Worm (Caenorhabditis elegans) whole organism, young adult: Measurements from ENCODE around the gene H28G03.2.

Experiments
- B0019.2 ChIP-seq: fragments of 200-800 bp; sonication (Bioruptor generic); conservative IDR thresholded peaks from 2 replicates; pipeline ENCODE4 v1.3.6; 2022; ENCODE audit warnings: missing genetic modification reagents, missing genetic modification characterization, missing compliant biosample characterization
- B0035.1 ChIP-seq: sonication (generic microtip); optimal IDR thresholded peaks from 2 replicates; lab custom pipeline; 2016; ENCODE audit warnings: missing genetic modification characterization, mild to moderate bottlenecking, missing compliant biosample characterization, missing genotype, missing genetic modification reagents
- C06A6.2 ChIP-seq: fragments of 200-800 bp; sonication (Bioruptor generic); conservative IDR thresholded peaks from 2 replicates; pipeline ENCODE4 v1.3.6; 2022; ENCODE audit warnings: missing genetic modification characterization, missing compliant biosample characterization
- F23B12.7 ChIP-seq: sonication (generic microtip); optimal IDR thresholded peaks from 2 replicates; lab custom pipeline; 2017; ENCODE audit warnings: missing genetic modification characterization, mild to moderate bottlenecking, missing compliant biosample characterization, antibody characterized with exemption, moderate library complexity; ENCODE audit not compliant: insufficient read depth
- F37B4.10 ChIP-seq: fragments of 200-800 bp; sonication (Bioruptor generic); IDR thresholded peaks from 2 replicates; pipeline ENCODE4 v1.3.6; 2022; ENCODE audit warnings: missing genetic modification characterization, missing compliant biosample characterization
- F39B2.1 ChIP-seq: fragments of 200-800 bp; sonication (Bioruptor generic); IDR thresholded peaks from 2 replicates; pipeline ENCODE4 v1.3.6; 2022; ENCODE audit warnings: missing genetic modification reagents, missing genetic modification characterization, missing compliant biosample characterization
- F57C9.4 ChIP-seq: sonication (generic microtip); optimal IDR thresholded peaks from 2 replicates; lab custom pipeline; 2017; ENCODE audit warnings: mild to moderate bottlenecking, missing genetic modification characterization, missing compliant biosample characterization
- T07F8.4 ChIP-seq: sonication (generic microtip); optimal IDR thresholded peaks from 2 replicates; lab custom pipeline; 2016; ENCODE audit warnings: mild to moderate bottlenecking, missing genetic modification characterization, moderate library complexity, missing compliant biosample characterization
- Y53G8AR.9 ChIP-seq: fragments of 200-800 bp; sonication (Bioruptor generic); conservative IDR thresholded peaks from 2 replicates; pipeline ENCODE4 v1.3.6; 2022; ENCODE audit warnings: missing genetic modification reagents, missing genetic modification characterization, missing compliant biosample characterization
- Y79H2A.3 ChIP-seq: fragments of 200-800 bp; sonication (Bioruptor generic); conservative IDR thresholded peaks from 2 replicates; pipeline ENCODE4 v1.3.6; 2022; ENCODE audit warnings: missing genetic modification reagents, missing genetic modification characterization, missing compliant biosample characterization
- atf-7 ChIP-seq: sonication (generic microtip); optimal IDR thresholded peaks from 2 replicates; lab custom pipeline; 2017; ENCODE audit warnings: mild to moderate bottlenecking, missing genetic modification characterization, missing compliant biosample characterization
- attf-3 ChIP-seq: fragments of 200-800 bp; sonication (Bioruptor generic); conservative IDR thresholded peaks from 2 replicates; pipeline ENCODE4 v1.3.6; 2022; ENCODE audit warnings: missing genetic modification reagents, missing genetic modification characterization, missing compliant biosample characterization
- ceh-27 ChIP-seq: fragments of 200-800 bp; sonication (Bioruptor generic); optimal IDR thresholded peaks from 2 replicates; lab custom pipeline; 2018; ENCODE audit warnings: mild to moderate bottlenecking, missing genetic modification characterization, moderate library complexity, missing compliant biosample characterization
- ceh-40 ChIP-seq: fragments of 200-800 bp; sonication (Bioruptor generic); IDR thresholded peaks from 2 replicates; pipeline ENCODE4 v1.3.6; 2022; ENCODE audit warnings: missing genetic modification characterization, missing compliant biosample characterization
- ceh-58 ChIP-seq: fragments of 200-800 bp; sonication (Bioruptor generic); IDR thresholded peaks from 2 replicates; pipeline ENCODE4 v1.3.6; 2022; ENCODE audit warnings: missing genetic modification characterization, missing compliant biosample characterization
- ceh-91 ChIP-seq: fragments of 200-800 bp; sonication (Bioruptor generic); IDR thresholded peaks from 2 replicates; pipeline ENCODE4 v1.3.6; 2022; ENCODE audit warnings: missing genetic modification reagents, missing genetic modification characterization, missing compliant biosample characterization
- chd-7 ChIP-seq: sonication (generic microtip); optimal IDR thresholded peaks from 2 replicates; lab custom pipeline; 2016; ENCODE audit warnings: mild to moderate bottlenecking, missing genetic modification characterization, moderate library complexity, missing compliant biosample characterization
- dox-1 ChIP-seq: fragments of 200-800 bp; sonication (Bioruptor generic); IDR thresholded peaks from 2 replicates; pipeline ENCODE4 v1.3.6; 2022; ENCODE audit warnings: missing genetic modification reagents, missing genetic modification characterization, missing compliant biosample characterization
- dpff-1 ChIP-seq: sonication (generic microtip); optimal IDR thresholded peaks from 2 replicates; lab custom pipeline; 2017; ENCODE audit warnings: mild to moderate bottlenecking, missing genetic modification characterization, missing compliant biosample characterization
- efl-1 ChIP-seq: fragments of 150-350 bp; optimal IDR thresholded peaks from 2 replicates; lab custom pipeline; 2014; ENCODE audit warnings: missing biosample characterization, missing genetic modification reagents, missing genetic modification characterization
- ekl-4 ChIP-seq: fragments of 200-800 bp; sonication (Bioruptor generic); IDR thresholded peaks from 2 replicates; pipeline ENCODE4 v1.3.6; 2022; ENCODE audit warnings: missing genetic modification reagents, missing genetic modification characterization, missing compliant biosample characterization
- ets-4 ChIP-seq: fragments of 200-800 bp; sonication (Bioruptor generic); optimal IDR thresholded peaks from 2 replicates; lab custom pipeline; 2018; ENCODE audit warnings: mild to moderate bottlenecking, missing genetic modification characterization, missing compliant biosample characterization
- gei-17 ChIP-seq: fragments of 200-800 bp; sonication (Bioruptor generic); optimal IDR thresholded peaks from 2 replicates; lab custom pipeline; 2018; ENCODE audit warnings: mild to moderate bottlenecking, missing genetic modification characterization, missing compliant biosample characterization
- hmg-1.2 ChIP-seq: fragments of 200-800 bp; sonication (Bioruptor generic); IDR thresholded peaks from 2 replicates; pipeline ENCODE4 v1.3.6; 2022; ENCODE audit warnings: missing genetic modification reagents, missing genetic modification characterization, missing compliant biosample characterization
- let-607 ChIP-seq, 2 experiments: fragments of 200-800 bp in 1 of 2; sonication (Bioruptor generic) in 1 of 2; sonication (generic microtip) in 1 of 2; optimal IDR thresholded peaks; 2 replicates each; lab custom pipeline; 2016 to 2018; ENCODE audit warnings: mild to moderate bottlenecking in 2 of 2, missing compliant biosample characterization in 2 of 2, missing genetic modification characterization in 2 of 2, moderate library complexity in 2 of 2, missing genotype in 1 of 2
- lin-26 ChIP-seq: fragments of 200-800 bp; sonication (Bioruptor generic); IDR thresholded peaks from 2 replicates; pipeline ENCODE4 v1.3.6; 2022; ENCODE audit warnings: missing genetic modification reagents, missing genetic modification characterization, missing compliant biosample characterization
- lsy-27 ChIP-seq: sonication (generic microtip); optimal IDR thresholded peaks from 2 replicates; lab custom pipeline; 2017; ENCODE audit warnings: missing genetic modification characterization, mild to moderate bottlenecking, missing compliant biosample characterization, antibody characterized with exemption, missing genotype, borderline replicate concordance; ENCODE audit not compliant: insufficient read depth
- madf-3 ChIP-seq: fragments of 200-800 bp; sonication (Bioruptor generic); IDR thresholded peaks from 2 replicates; pipeline ENCODE4 v1.3.6; 2022; ENCODE audit warnings: missing genetic modification reagents, missing genetic modification characterization, missing compliant biosample characterization
- mxl-1 ChIP-seq: sonication (generic microtip); optimal IDR thresholded peaks from 2 replicates; lab custom pipeline; 2016; ENCODE audit warnings: missing genetic modification characterization, missing compliant biosample characterization
- nfyb-1 ChIP-seq: fragments of 200-800 bp; sonication (Bioruptor generic); IDR thresholded peaks from 2 replicates; pipeline ENCODE4 v1.3.6; 2022; ENCODE audit warnings: missing genetic modification reagents, missing genetic modification characterization, missing compliant biosample characterization
- nhr-120 ChIP-seq: fragments of 200-800 bp; sonication (Bioruptor generic); IDR thresholded peaks from 2 replicates; pipeline ENCODE4 v1.3.6; 2022; ENCODE audit warnings: missing genetic modification characterization, missing compliant biosample characterization
- nhr-80 ChIP-seq: sonication (generic microtip); optimal IDR thresholded peaks from 2 replicates; lab custom pipeline; 2016; ENCODE audit warnings: missing genetic modification characterization, missing compliant biosample characterization
- nhr-90 ChIP-seq: sonication (generic microtip); optimal IDR thresholded peaks from 2 replicates; lab custom pipeline; 2016; ENCODE audit warnings: missing genotype, mild to moderate bottlenecking, missing genetic modification characterization, missing compliant biosample characterization
- rec-8 ChIP-seq, 2 experiments: sonication (generic microtip); optimal IDR thresholded peaks; 2 replicates each; lab custom pipeline; 2016; ENCODE audit warnings: mild to moderate bottlenecking in 2 of 2, missing genetic modification characterization in 2 of 2, missing genetic modification reagents in 2 of 2, missing genotype in 2 of 2, missing biosample characterization in 1 of 2, missing compliant biosample characterization in 1 of 2, moderate library complexity in 1 of 2
- rpc-1 ChIP-seq, 2 experiments: fragments of 150-350 bp in 1 of 2; sonication (generic microtip) in 1 of 2; optimal IDR thresholded peaks; 2 replicates each; lab custom pipeline; 2014 to 2018; ENCODE audit warnings: missing biosample characterization in 1 of 2, missing genetic modification characterization in 1 of 2, missing genetic modification reagents in 1 of 2, missing genotype in 1 of 2
- sdz-38 ChIP-seq: sonication (generic microtip); optimal IDR thresholded peaks from 2 replicates; lab custom pipeline; 2016; ENCODE audit warnings: missing genotype, missing genetic modification characterization, missing compliant biosample characterization
- tlf-1 ChIP-seq: fragments of 200-800 bp; sonication (Bioruptor generic); optimal IDR thresholded peaks from 2 replicates; lab custom pipeline; 2018; ENCODE audit warnings: mild to moderate bottlenecking, missing genetic modification characterization, missing compliant biosample characterization
- unc-62 ChIP-seq: fragments of 150-350 bp; optimal IDR thresholded peaks from 2 replicates; lab custom pipeline; 2014; ENCODE audit warnings: missing biosample characterization, missing genetic modification reagents, missing genetic modification characterization
- xnd-1 ChIP-seq: sonication (generic microtip); optimal IDR thresholded peaks from 2 replicates; lab custom pipeline; 2016; ENCODE audit warnings: missing genotype, missing genetic modification reagents, missing genetic modification characterization, missing compliant biosample characterization
- ztf-25 ChIP-seq: fragments of 200-800 bp; sonication (Bioruptor generic); IDR thresholded peaks from 2 replicates; pipeline ENCODE4 v1.3.6; 2022; ENCODE audit warnings: missing genetic modification reagents, missing genetic modification characterization, missing compliant biosample characterization
- ztf-26 ChIP-seq: sonication (generic microtip); optimal IDR thresholded peaks from 2 replicates; lab custom pipeline; 2017; ENCODE audit warnings: missing genetic modification characterization, missing compliant biosample characterization

The H28G03.2 gene

DNA sequence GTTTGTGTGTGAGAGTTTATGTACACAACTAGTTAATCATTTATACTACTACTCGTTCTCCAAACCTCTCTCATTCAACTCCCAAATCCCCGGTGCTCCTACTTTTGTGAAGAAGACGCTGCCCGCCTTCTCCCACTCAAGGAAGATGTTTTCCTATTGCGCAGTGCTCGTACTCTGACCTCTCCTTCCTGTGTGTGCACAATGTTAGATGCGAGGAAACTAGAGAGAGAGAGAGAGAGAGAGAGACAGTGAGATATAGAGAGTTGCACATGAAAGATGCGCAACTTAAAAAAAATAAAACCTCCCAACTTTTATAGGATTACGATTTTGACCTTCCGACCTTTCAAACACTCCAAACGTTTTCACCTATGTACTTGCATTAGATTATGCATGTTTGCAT, 5.0 kb downstream of the H28G03.2 start:
- TF ChIP-seq ceh-58 (no peak), F39B2.1 (GFP tag; lab: Robert Waterston, UW) (no peak), let-607 (tag; optimal IDR thresholded peaks at IDR 0.05; lab: Kevin White, UChicago) (no peak), nhr-120 (GFP tag; lab: Robert Waterston, UW) (no peak), hmg-1.2 (GFP tag; lab: Robert Waterston, UW) (peak; percentile 33; the same call in 1 of the 2 replicates), ceh-27 (GFP tag; lab: Kevin White, UChicago) (peak; percentile 15), ceh-40 (GFP tag; lab: Robert Waterston, UW) (no peak), gei-17 (GFP tag; lab: Kevin White, UChicago) (no peak), Y79H2A.3 (GFP tag; lab: Robert Waterston, UW) (no peak)

- peak; percentile 33 for TF ChIP-seq nhr-80 (tag; lab: Kevin White, UChicago)
- TF ChIP-seq B0035.1 (tag; lab: Kevin White, UChicago) = no peak
Measured at ce11 chrX:5210927-5211655, 5.5 kb downstream of the H28G03.2 start.

DNA sequence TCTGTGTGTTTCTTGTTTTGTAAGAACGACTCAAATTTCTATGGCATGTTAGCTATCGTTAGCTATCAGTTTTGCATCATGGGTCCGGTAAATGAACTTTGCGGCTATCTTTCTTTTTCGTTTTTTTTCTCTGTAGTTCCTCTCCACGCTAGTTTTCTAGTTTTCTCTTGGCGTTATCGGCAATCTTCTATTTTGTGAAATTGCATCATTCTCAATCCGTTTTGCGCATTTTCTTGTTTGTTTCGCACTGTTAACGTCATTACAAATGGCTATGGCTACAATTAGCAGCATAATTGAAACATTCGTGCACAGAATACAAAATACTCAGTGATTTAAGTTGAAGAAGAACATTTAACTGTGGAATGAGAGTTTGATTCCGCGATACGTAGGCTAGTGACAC, 7.5 kb downstream of the H28G03.2 start:
- no peak for TF ChIP-seq mxl-1 (tag; lab: Kevin White, UChicago)

DNA sequence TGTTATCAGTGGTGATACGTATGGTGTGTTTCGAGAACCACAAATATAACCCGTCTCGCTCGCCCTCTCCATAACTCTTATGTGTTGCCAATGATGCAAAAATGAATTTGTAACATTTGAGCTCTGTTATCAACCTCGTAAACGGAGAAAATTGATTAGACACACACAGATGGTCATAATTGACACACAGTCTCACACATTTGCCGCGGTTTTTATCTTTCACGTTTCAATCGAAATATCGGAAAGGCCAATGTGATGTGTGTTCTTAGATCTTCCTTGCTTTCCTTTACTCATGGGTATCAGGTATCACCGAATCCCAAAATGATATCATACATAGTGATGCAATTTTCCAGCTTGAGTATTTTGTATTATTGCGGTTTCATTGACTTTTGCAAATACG, 8.0 kb downstream of the H28G03.2 start:
- TF ChIP-seq rec-8 (tag; optimal IDR thresholded peaks at IDR 0.05; lab: Kevin White, UChicago) = no peak
- TF ChIP-seq lsy-27 = no peak
- TF ChIP-seq F23B12.7 (tag; lab: Kevin White, UChicago) = no peak
- TF ChIP-seq madf-3 (GFP tag; lab: Robert Waterston, UW) = no peak
- TF ChIP-seq nhr-90 (tag; lab: Kevin White, UChicago) = peak; percentile 15
- TF ChIP-seq F37B4.10 = no peak
- no peak for TF ChIP-seq gei-17 (GFP tag; lab: Kevin White, UChicago)
- TF ChIP-seq sdz-38 (tag; lab: Kevin White, UChicago) = no peak
- no peak for TF ChIP-seq dpff-1 (tag; lab: Kevin White, UChicago)
- TF ChIP-seq rpc-1 (optimal IDR thresholded peaks at IDR 0.05; lab: Kevin White, UChicago) = no peak
- TF ChIP-seq rpc-1 (tag; optimal IDR thresholded peaks at IDR 0.05; lab: Kevin White, UChicago) = no peak
- TF ChIP-seq attf-3 (GFP tag; lab: Robert Waterston, UW) = no peak
- TF ChIP-seq ceh-91 (GFP tag; lab: Robert Waterston, UW) = no peak
- no peak for TF ChIP-seq B0019.2 (GFP tag; lab: Robert Waterston, UW)
- TF ChIP-seq ceh-58 = no peak
- TF ChIP-seq atf-7 (tag; lab: Kevin White, UChicago) = peak; percentile 54
- TF ChIP-seq C06A6.2 (GFP tag; lab: Robert Waterston, UW) = no peak; the same call in 1 of the 2 replicates
- TF ChIP-seq unc-62 (GFP tag; lab: Kevin White, UChicago) = no peak
- no peak for TF ChIP-seq xnd-1 (tag; lab: Kevin White, UChicago)
- TF ChIP-seq let-607 (tag; optimal IDR thresholded peaks at IDR 0.05; lab: Kevin White, UChicago) = peak in 1 of 2 experiments; percentile 61
- TF ChIP-seq lin-26 (GFP tag; lab: Robert Waterston, UW) = no peak
- TF ChIP-seq nfyb-1 (GFP tag; lab: Robert Waterston, UW) = 0 out of 2 replicates have a peak, but pooled peaks have one; percentile 44
- TF ChIP-seq Y53G8AR.9 (GFP tag; lab: Robert Waterston, UW) = no peak
- TF ChIP-seq ztf-26 (tag; lab: Kevin White, UChicago) = no peak
- no peak for TF ChIP-seq ekl-4 (GFP tag; lab: Robert Waterston, UW)
- TF ChIP-seq ets-4 = peak; percentile 39
- TF ChIP-seq dox-1 (GFP tag; lab: Robert Waterston, UW) = 0 out of 2 replicates have a peak, but pooled peaks have one; percentile 8
- no peak for TF ChIP-seq T07F8.4 (tag; lab: Kevin White, UChicago)
- TF ChIP-seq F57C9.4 = no peak
- no peak for TF ChIP-seq efl-1
- TF ChIP-seq ztf-25 (GFP tag; lab: Robert Waterston, UW) = no peak
- no peak for TF ChIP-seq tlf-1 (GFP tag; lab: Kevin White, UChicago)
- no peak for TF ChIP-seq chd-7 (tag; lab: Kevin White, UChicago)
